Fruit fly (Drosophila melanogaster): Measurements from ENCODE around the gene Rbcn-3A.

Gene Rbcn-3A

DNA sequence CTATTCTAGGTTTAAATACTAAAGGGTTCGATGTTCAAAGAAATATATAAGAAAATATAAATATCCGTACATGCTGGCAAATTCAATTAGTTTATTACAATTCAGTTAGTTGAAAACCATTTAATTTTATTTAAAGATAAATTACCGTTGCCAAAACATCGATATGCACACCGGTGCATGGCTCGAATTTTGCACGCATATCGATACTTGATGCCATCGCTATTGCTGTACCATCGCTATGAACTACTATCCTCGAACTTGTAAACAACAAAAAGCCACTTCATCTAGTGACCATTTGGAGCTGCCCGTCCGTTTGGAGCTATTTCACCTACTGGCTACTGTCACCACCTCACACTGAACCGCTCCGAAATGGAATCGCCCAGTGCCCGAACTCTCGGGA, 5.6 kb upstream of the Rbcn-3A start, which contains the start of gene Josd (continued):
- TF ChIP-seq CG3726 (GFP tag; IDR thresholded peaks at IDR 0.05) (no peak), nmo (GFP tag; optimal IDR thresholded peaks at IDR 0.05) (peak; percentile 18), ara (GFP tag; IDR thresholded peaks at IDR 0.05) (no peak), chinmo (GFP tag; IDR thresholded peaks at IDR 0.05; ENCODE audit: partially characterized antibody) (peak; percentile 70; the same call in 1 of the 4 replicates), GATAe (GFP tag; conservative IDR thresholded peaks at IDR 0.05) (no peak), CG10209 (GFP tag; optimal IDR thresholded peaks at IDR 0.05) (no peak), CG30431 (GFP tag; optimal IDR thresholded peaks at IDR 0.05) (no peak), Hmr (GFP tag; optimal IDR thresholded peaks at IDR 0.05) (peak; percentile 27), corto (GFP tag; optimal IDR thresholded peaks at IDR 0.05) (no peak), ase (GFP tag; IDR thresholded peaks at IDR 0.05) (no peak), CG1529 (GFP tag; optimal IDR thresholded peaks at IDR 0.05) (no peak), CG42726 (GFP tag; IDR thresholded peaks at IDR 0.05; ENCODE audit: partially characterized antibody) (peak; percentile 68; the same call in 1 of the 2 replicates), Awh (GFP tag; IDR thresholded peaks at IDR 0.05) (no peak), sens (GFP tag) (peak; percentile 16), shn (GFP tag; optimal IDR thresholded peaks at IDR 0.05) (no peak), CG10267 (tag; optimal IDR thresholded peaks at IDR 0.05) (peak; percentile 6), CG11247 (GFP tag; IDR thresholded peaks at IDR 0.05) (no peak), CG2889 (GFP tag; IDR thresholded peaks at IDR 0.05) (no peak), psq (GFP tag; optimal IDR thresholded peaks at IDR 0.05) (no peak), slbo (GFP tag; IDR thresholded peaks at IDR 0.05) (no peak), CG4617 (GFP tag; optimal IDR thresholded peaks at IDR 0.05; ENCODE audit: borderline replicate concordance) (peak; percentile 26), CG2712 (tag; optimal IDR thresholded peaks at IDR 0.05) (peak; percentile 2), CTCF (GFP tag; optimal IDR thresholded peaks at IDR 0.05) (no peak), Blimp-1 (GFP tag; optimal IDR thresholded peaks at IDR 0.05) (no peak), fd102C (GFP tag; optimal IDR thresholded peaks at IDR 0.05) (no peak), Doc3 (GFP tag; IDR thresholded peaks at IDR 0.05; ENCODE audit: partially characterized antibody) (peak; percentile 77), YL-1 (GFP tag; optimal IDR thresholded peaks at IDR 0.05) (peak; percentile 19), E2f1 (GFP tag; IDR thresholded peaks at IDR 0.05) (no peak), hb (GFP tag; IDR thresholded peaks at IDR 0.05; ENCODE audit: partially characterized antibody) (peak; percentile 76), Mrtf (GFP tag; IDR thresholded peaks at IDR 0.05) (no peak), CG2678 (tag; optimal IDR thresholded peaks at IDR 0.05) (peak; percentile 8), bbx (GFP tag; IDR thresholded peaks at IDR 0.05; ENCODE audit: partially characterized antibody) (peak; percentile 83), sug (tag; optimal IDR thresholded peaks at IDR 0.05) (peak; percentile 11), CG7987 (GFP tag; optimal IDR thresholded peaks at IDR 0.05) (no peak), schlank (tag; optimal IDR thresholded peaks at IDR 0.05) (no peak), mam (GFP tag; optimal IDR thresholded peaks at IDR 0.05) (peak; percentile 23), hth (optimal IDR thresholded peaks at IDR 0.05) (no peak), cg (GFP tag; optimal IDR thresholded peaks at IDR 0.05) (no peak), MBD-R2 (GFP tag; IDR thresholded peaks at IDR 0.05) (peak; percentile 71), CG14014 (GFP tag; IDR thresholded peaks at IDR 0.05) (no peak), Elba2 (GFP tag; optimal IDR thresholded peaks at IDR 0.05) (no peak), CG13287 (GFP tag; IDR thresholded peaks at IDR 0.05; ENCODE audit: partially characterized antibody) (peak; percentile 87), mld (GFP tag; IDR thresholded peaks at IDR 0.05; ENCODE audit: partially characterized antibody) (peak; percentile 67; the same call in 1 of the 3 replicates), CG11504 (tag; optimal IDR thresholded peaks at IDR 0.05) (peak; percentile 16), zen2 (GFP tag; IDR thresholded peaks at IDR 0.05; ENCODE audit: partially characterized antibody) (peak; percentile 72), CG16813 (GFP tag; IDR thresholded peaks at IDR 0.05; ENCODE audit: partially characterized antibody) (peak; percentile 85), gce (GFP tag; IDR thresholded peaks at IDR 0.05) (no peak), CG10431 (GFP tag; optimal IDR thresholded peaks at IDR 0.05) (no peak), Fer1 (GFP tag; optimal IDR thresholded peaks at IDR 0.05) (peak; percentile 3), CG10147 (GFP tag; optimal IDR thresholded peaks at IDR 0.05) (peak; percentile 8), CG16815 (GFP tag; optimal IDR thresholded peaks at IDR 0.05) (no peak)
